Worm (Caenorhabditis elegans) whole organism, L1 larva: ENCODE measurements around the gene ceh-23.

Experiments used
- alr-1 ChIP-seq: fragments of 200-800 bp; sonication (Bioruptor generic); optimal IDR thresholded peaks from 2 replicates; lab custom pipeline; 2018; ENCODE audit warnings: borderline replicate concordance, mild to moderate bottlenecking, missing genetic modification characterization, missing compliant biosample characterization
- aly-2 ChIP-seq: fragments of 150-350 bp; optimal IDR thresholded peaks from 2 replicates; lab custom pipeline; 2014; ENCODE audit warnings: missing biosample characterization, missing genetic modification characterization
- ceh-82 ChIP-seq, 3 experiments: fragments of 150-350 bp in 1 of 3; sonication (generic microtip) in 2 of 3; optimal IDR thresholded peaks; 2 replicates each; lab custom pipeline; 2014 to 2017; ENCODE audit warnings: missing biosample characterization in 3 of 3, missing genetic modification characterization in 3 of 3
- ceh-90 ChIP-seq: sonication (generic microtip); optimal IDR thresholded peaks from 2 replicates; lab custom pipeline; 2016; ENCODE audit warnings: missing genetic modification characterization, missing compliant biosample characterization
- lsy-2 ChIP-seq, 2 experiments: fragments of 150-350 bp; optimal IDR thresholded peaks; 2 replicates each; lab custom pipeline; 2014; ENCODE audit warnings: missing biosample characterization in 2 of 2, missing genetic modification characterization in 2 of 2
- nhr-11 ChIP-seq: fragments of 150-350 bp; optimal IDR thresholded peaks from 2 replicates; lab custom pipeline; 2014; ENCODE audit warnings: missing biosample characterization, missing genetic modification characterization
- nhr-237 ChIP-seq: fragments of 150-350 bp; optimal IDR thresholded peaks from 2 replicates; lab custom pipeline; 2014; ENCODE audit warnings: missing biosample characterization, missing genetic modification characterization
- pqm-1 ChIP-seq: sonication (generic microtip); optimal IDR thresholded peaks from 3 replicates; lab custom pipeline; 2017; ENCODE audit warnings: missing biosample characterization, missing genetic modification characterization
- unc-98 ChIP-seq: fragments of 200-800 bp; sonication (Bioruptor generic); IDR thresholded peaks from 2 replicates; pipeline ENCODE4 v1.3.6; 2022; ENCODE audit warnings: missing genetic modification characterization, missing compliant biosample characterization

- TF ChIP-seq alr-1 (tag; lab: Kevin White, UChicago) (no peak), unc-98 (GFP tag; lab: Robert Waterston, UW) (no peak), ceh-90 (no peak), aly-2 (tag; lab: Kevin White, UChicago) (no peak), lsy-2 (tag; optimal IDR thresholded peaks at IDR 0.05; lab: Kevin White, UChicago) (peak in 1 of 2 experiments; percentile 2), nhr-237 (tag; lab: Kevin White, UChicago) (no peak), nhr-11 (peak; percentile 29), pqm-1 (tag; lab: Kevin White, UChicago) (no peak), ceh-82 (tag; optimal IDR thresholded peaks at IDR 0.05; lab: Kevin White, UChicago) (no peak)
Observed at ce11 chrIII:7838907-7839642, at the start of gene ceh-23.
